Fruit fly (Drosophila melanogaster) whole organism, embryonic: ENCODE results near the gene CG5056.

Experiments
- Atf3 ChIP-seq: fragments of 200-800 bp; sonication (Bioruptor generic); optimal IDR thresholded peaks from 3 replicates; lab custom pipeline; 2016; ENCODE audit warnings: missing biosample characterization, missing genetic modification characterization
- B-H1 ChIP-seq: fragments of 200-800 bp; sonication (Bioruptor generic); IDR thresholded peaks from 3 replicates; pipeline ENCODE4 v1.3.6; 2022; ENCODE audit warnings: missing biosample characterization, missing genetic modification characterization
- CG12219 ChIP-seq: fragments of 200-800 bp; sonication (Bioruptor generic); optimal IDR thresholded peaks from 3 replicates; lab custom pipeline; 2018; ENCODE audit warnings: missing biosample characterization, mild to moderate bottlenecking, missing genetic modification characterization
- CG13296 ChIP-seq: fragments of 200-800 bp; sonication (Bioruptor generic); optimal IDR thresholded peaks from 3 replicates; lab custom pipeline; 2018; ENCODE audit warnings: missing biosample characterization, mild to moderate bottlenecking, missing genetic modification characterization
- CG1529 ChIP-seq: fragments of 200-800 bp; sonication (Bioruptor generic); optimal IDR thresholded peaks from 3 replicates; lab custom pipeline; 2018; ENCODE audit warnings: missing biosample characterization, missing genetic modification characterization
- CG15514 ChIP-seq: fragments of 200-800 bp; sonication (Bioruptor generic); optimal IDR thresholded peaks from 3 replicates; lab custom pipeline; 2017; ENCODE audit warnings: missing biosample characterization, missing genetic modification characterization, mild to moderate bottlenecking, moderate library complexity, missing genetic modification reagents
- CG17568 ChIP-seq: fragments of 200-800 bp; sonication (Bioruptor generic); optimal IDR thresholded peaks from 2 replicates; lab custom pipeline; 2018; ENCODE audit warnings: missing biosample characterization, mild to moderate bottlenecking, missing genetic modification characterization, moderate library complexity
- CG17829 ChIP-seq: fragments of 200-800 bp; optimal IDR thresholded peaks from 2 replicates; lab custom pipeline; 2019; ENCODE audit warnings: missing biosample characterization, mild to moderate bottlenecking, missing genetic modification characterization, moderate library complexity
- CG18599 ChIP-seq: fragments of 200-800 bp; sonication (Bioruptor generic); optimal IDR thresholded peaks from 3 replicates; lab custom pipeline; 2017; ENCODE audit warnings: missing biosample characterization, missing genetic modification characterization, mild to moderate bottlenecking, moderate library complexity, missing genetic modification reagents
- CG34376 ChIP-seq: fragments of 200-800 bp; sonication (Bioruptor generic); optimal IDR thresholded peaks from 2 replicates; lab custom pipeline; 2018; ENCODE audit warnings: missing biosample characterization, mild to moderate bottlenecking, missing genetic modification characterization
- CG34422 ChIP-seq: fragments of 200-800 bp; sonication (Bioruptor generic); IDR thresholded peaks from 3 replicates; pipeline ENCODE4 v1.3.6; 2022; ENCODE audit warnings: missing biosample characterization, missing genetic modification characterization
- CG3995 ChIP-seq: fragments of 200-800 bp; sonication (Bioruptor generic); optimal IDR thresholded peaks from 3 replicates; lab custom pipeline; 2016; ENCODE audit warnings: missing biosample characterization, missing genetic modification characterization
- CG43689 ChIP-seq: fragments of 200-800 bp; sonication (Bioruptor generic); IDR thresholded peaks from 2 replicates; pipeline ENCODE4 v1.3.6; 2022; ENCODE audit warnings: missing biosample characterization, missing genetic modification characterization
- CG4424 ChIP-seq: fragments of 200-800 bp; sonication (Bioruptor generic); optimal IDR thresholded peaks from 3 replicates; lab custom pipeline; 2016; ENCODE audit warnings: missing biosample characterization, missing genetic modification characterization
- CG4707 ChIP-seq: fragments of 200-800 bp; sonication (Bioruptor generic); optimal IDR thresholded peaks from 2 replicates; lab custom pipeline; 2018; ENCODE audit warnings: missing biosample characterization, mild to moderate bottlenecking, missing genetic modification characterization, moderate library complexity
- CG4820 ChIP-seq: fragments of 200-800 bp; sonication (Bioruptor generic); optimal IDR thresholded peaks from 3 replicates; lab custom pipeline; 2016; ENCODE audit warnings: missing biosample characterization, missing genetic modification characterization
- CG8281 ChIP-seq: fragments of 200-800 bp; sonication (Bioruptor generic); optimal IDR thresholded peaks from 2 replicates; lab custom pipeline; 2018; ENCODE audit warnings: missing biosample characterization, mild to moderate bottlenecking, missing genetic modification characterization, moderate library complexity
- CG8765 ChIP-seq: fragments of 200-800 bp; sonication (Bioruptor generic); IDR thresholded peaks from 2 replicates; pipeline ENCODE4 v1.3.6; 2022; ENCODE audit warnings: missing biosample characterization, missing genetic modification characterization
- CG9797 ChIP-seq: fragments of 200-800 bp; sonication (Bioruptor generic); optimal IDR thresholded peaks from 3 replicates; lab custom pipeline; 2018; ENCODE audit warnings: missing biosample characterization, mild to moderate bottlenecking, missing genetic modification characterization
- D19B ChIP-seq: fragments of 200-800 bp; sonication (Bioruptor generic); optimal IDR thresholded peaks from 2 replicates; lab custom pipeline; 2017; ENCODE audit warnings: missing biosample characterization, mild to moderate bottlenecking, missing genetic modification characterization
- Fer1 ChIP-seq: fragments of 200-800 bp; sonication (Bioruptor generic); optimal IDR thresholded peaks from 2 replicates; lab custom pipeline; 2017; ENCODE audit warnings: missing biosample characterization, mild to moderate bottlenecking, missing genetic modification characterization
- Hand ChIP-seq: fragments of 200-800 bp; sonication (Bioruptor generic); optimal IDR thresholded peaks from 2 replicates; lab custom pipeline; 2017; ENCODE audit warnings: mild to moderate bottlenecking, missing biosample characterization, missing genetic modification reagents, missing genetic modification characterization
- Lhr ChIP-seq: fragments of 200-800 bp; sonication (Bioruptor generic); optimal IDR thresholded peaks from 3 replicates; lab custom pipeline; 2017; ENCODE audit warnings: mild to moderate bottlenecking, missing biosample characterization, missing genetic modification reagents, missing genetic modification characterization
- Med ChIP-seq: fragments of 200-800 bp; sonication (Bioruptor generic); peaks from one replicate; lab custom pipeline; 2016; ENCODE audit warnings: missing biosample characterization, missing genetic modification characterization, mild to moderate bottlenecking, inconsistent platforms, moderate library complexity
- PHDP ChIP-seq: fragments of 200-800 bp; sonication (Bioruptor generic); optimal IDR thresholded peaks from 3 replicates; lab custom pipeline; 2018; ENCODE audit warnings: missing biosample characterization, mild to moderate bottlenecking, missing genetic modification characterization, moderate library complexity
- Pdp1 ChIP-seq, 2 experiments: fragments of 200-800 bp; sonication (Bioruptor generic); optimal IDR thresholded peaks; 3 replicates each; lab custom pipeline; 2016; ENCODE audit warnings: missing biosample characterization in 2 of 2, missing genetic modification characterization in 2 of 2, mild to moderate bottlenecking in 1 of 2, moderate library complexity in 1 of 2
- Rfx ChIP-seq: fragments of 200-800 bp; sonication (Bioruptor generic); IDR thresholded peaks from 2 replicates; pipeline ENCODE4 v1.3.6; 2022; ENCODE audit warnings: missing biosample characterization, missing genetic modification characterization
- Scr ChIP-seq: fragments of 200-800 bp; sonication (Bioruptor generic); IDR thresholded peaks from 2 replicates; pipeline ENCODE4 v1.3.6; 2022; ENCODE audit warnings: missing biosample characterization, missing genetic modification characterization; ENCODE audit not compliant: partially characterized antibody
- Sin3A ChIP-seq: fragments of >200 bp; optimal IDR thresholded peaks from 2 replicates; lab custom pipeline; 2018
- Spps ChIP-seq: fragments of 200-800 bp; sonication (Bioruptor generic); optimal IDR thresholded peaks from 2 replicates; lab custom pipeline; 2018; ENCODE audit warnings: missing biosample characterization, mild to moderate bottlenecking, missing genetic modification characterization
- Sry-δ ChIP-seq: fragments of 200-800 bp; sonication (Bioruptor generic); optimal IDR thresholded peaks from 2 replicates; lab custom pipeline; 2016; ENCODE audit warnings: missing biosample characterization, missing genetic modification characterization
- Xbp1 ChIP-seq: fragments of 200-800 bp; sonication (Bioruptor generic); optimal IDR thresholded peaks from 3 replicates; lab custom pipeline; 2016; ENCODE audit warnings: missing biosample characterization, mild to moderate bottlenecking, missing genetic modification characterization
- Xrp1 ChIP-seq: fragments of 200-800 bp; sonication (Bioruptor generic); IDR thresholded peaks from 2 replicates; pipeline ENCODE4 v1.3.6; 2022; ENCODE audit warnings: missing biosample characterization, missing genetic modification characterization
- br ChIP-seq: fragments of >200 bp; optimal IDR thresholded peaks from 2 replicates; lab custom pipeline; 2017
- dysf ChIP-seq: fragments of 200-800 bp; sonication (Bioruptor generic); IDR thresholded peaks from 3 replicates; pipeline ENCODE4 v1.3.6; 2022; ENCODE audit warnings: missing biosample characterization, missing genetic modification characterization
- eve ChIP-seq, 2 experiments: fragments of >200 bp; optimal IDR thresholded peaks; 2 replicates each; lab custom pipeline; 2017; ENCODE audit warnings: missing biosample characterization in 2 of 2, missing genetic modification characterization in 2 of 2
- exex ChIP-seq: fragments of 200-800 bp; sonication (Bioruptor generic); optimal IDR thresholded peaks from 4 replicates; lab custom pipeline; 2018; ENCODE audit warnings: missing biosample characterization, mild to moderate bottlenecking, missing genetic modification characterization, moderate library complexity
- gsb-n ChIP-seq: fragments of 200-800 bp; sonication (Bioruptor generic); optimal IDR thresholded peaks from 3 replicates; lab custom pipeline; 2018; ENCODE audit warnings: missing biosample characterization, mild to moderate bottlenecking, missing genetic modification characterization
- insv ChIP-seq, 2 experiments: fragments of 200-800 bp; sonication (Bioruptor generic); optimal IDR thresholded peaks; 3 replicates each; lab custom pipeline; 2016 to 2018; ENCODE audit warnings: missing biosample characterization in 2 of 2, missing genetic modification characterization in 2 of 2
- jumu ChIP-seq: fragments of 200-800 bp; sonication (Bioruptor generic); optimal IDR thresholded peaks from 3 replicates; lab custom pipeline; 2016; ENCODE audit warnings: missing biosample characterization, missing genetic modification characterization
- nerfin-2 ChIP-seq: fragments of 200-800 bp; sonication (Bioruptor generic); IDR thresholded peaks from 2 replicates; pipeline ENCODE4 v1.3.6; 2022; ENCODE audit warnings: missing biosample characterization, missing genetic modification characterization; ENCODE audit not compliant: partially characterized antibody
- onecut ChIP-seq: fragments of 200-800 bp; sonication (Bioruptor generic); IDR thresholded peaks from 2 replicates; pipeline ENCODE4 v1.3.6; 2022; ENCODE audit warnings: missing biosample characterization, missing genetic modification characterization
- pfk ChIP-seq: fragments of 200-800 bp; sonication (Bioruptor generic); optimal IDR thresholded peaks from 2 replicates; lab custom pipeline; 2018; ENCODE audit warnings: missing biosample characterization, mild to moderate bottlenecking, missing genetic modification characterization, moderate library complexity
- pum ChIP-seq: fragments of 200-800 bp; sonication (Bioruptor generic); optimal IDR thresholded peaks from 2 replicates; lab custom pipeline; 2016; ENCODE audit warnings: missing biosample characterization, missing genetic modification characterization
- sens-2 ChIP-seq: fragments of 200-800 bp; sonication (Bioruptor generic); IDR thresholded peaks from 2 replicates; pipeline ENCODE4 v1.3.6; 2022; ENCODE audit warnings: missing biosample characterization, missing genetic modification characterization
- sqz ChIP-seq: fragments of 200-800 bp; sonication (Bioruptor generic); optimal IDR thresholded peaks from 3 replicates; lab custom pipeline; 2018; ENCODE audit warnings: missing biosample characterization, mild to moderate bottlenecking, missing genetic modification characterization
- ssp ChIP-seq: fragments of 200-800 bp; sonication (Bioruptor generic); IDR thresholded peaks from 2 replicates; pipeline ENCODE4 v1.3.6; 2022; ENCODE audit warnings: missing biosample characterization, missing genetic modification characterization
- stwl ChIP-seq: fragments of 200-800 bp; sonication (Bioruptor generic); optimal IDR thresholded peaks from 3 replicates; lab custom pipeline; 2018; ENCODE audit warnings: missing biosample characterization, mild to moderate bottlenecking, missing genetic modification characterization, moderate library complexity
- tgo ChIP-seq: fragments of 200-800 bp; sonication (Bioruptor generic); IDR thresholded peaks from 3 replicates; pipeline ENCODE4 v1.3.6; 2022; ENCODE audit warnings: missing biosample characterization, missing genetic modification characterization

CG5056 gene

DNA sequence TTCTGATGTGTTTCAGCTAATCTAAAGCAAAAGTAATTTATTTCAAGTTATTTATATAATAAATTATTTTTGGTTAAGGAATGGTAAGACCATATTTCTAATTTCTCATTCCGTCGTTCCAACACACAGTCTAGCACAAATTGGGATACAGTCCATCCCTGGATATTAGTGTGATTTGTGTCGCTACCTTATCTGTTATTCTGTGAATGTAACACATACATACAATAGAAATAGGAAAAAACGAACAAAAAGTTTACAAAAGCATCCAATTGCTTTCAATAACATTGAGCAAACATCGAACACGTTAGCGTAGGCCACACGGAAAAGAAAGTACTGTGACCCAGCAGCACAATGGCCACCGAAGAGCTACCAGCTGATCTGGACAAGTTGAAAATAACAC lies at the start of gene CG5056 (continued):
- TF ChIP-seq CG4424 (GFP tag; lab: Kevin White, UChicago) (peak; percentile 3), Xbp1 (GFP tag; lab: Kevin White, UChicago) (peak; percentile 28), CG43689 (GFP tag; lab: Robert Waterston, UW) (no peak), ssp (GFP tag; lab: Robert Waterston, UW) (peak; percentile 39; the same call in 1 of the 2 replicates), CG8281 (no peak), Xrp1 (peak; percentile 17; the same call in 1 of the 2 replicates), CG3995 (GFP tag; lab: Kevin White, UChicago) (peak; percentile 7), Rfx (GFP tag; lab: Robert Waterston, UW) (no peak), Lhr (GFP tag; lab: Kevin White, UChicago) (peak; percentile 54), CG9797 (peak; percentile 63), CG17829 (peak; percentile 47), stwl (tag; lab: Kevin White, UChicago) (peak; percentile 59), CG4820 (GFP tag; lab: Kevin White, UChicago) (no peak), jumu (GFP tag; lab: Kevin White, UChicago) (no peak), PHDP (tag; lab: Kevin White, UChicago) (peak; percentile 18), Fer1 (no peak), tgo (no peak), CG13296 (GFP tag; lab: Kevin White, UChicago) (no peak), br (lab: Kevin White, UChicago) (no peak), CG15514 (GFP tag; lab: Kevin White, UChicago) (peak; percentile 31), dysf (no peak), pfk (peak; percentile 95), CG1529 (GFP tag; lab: Kevin White, UChicago) (no peak), Sry-δ (GFP tag; lab: Kevin White, UChicago) (peak; percentile 26), gsb-n (tag; lab: Kevin White, UChicago) (no peak), sqz (no peak), CG34376 (GFP tag; lab: Kevin White, UChicago) (no peak), insv (GFP tag; optimal IDR thresholded peaks at IDR 0.05; lab: Kevin White, UChicago) (no peak)
- TF ChIP-seq, all 482 proteins: peak for 90

DNA sequence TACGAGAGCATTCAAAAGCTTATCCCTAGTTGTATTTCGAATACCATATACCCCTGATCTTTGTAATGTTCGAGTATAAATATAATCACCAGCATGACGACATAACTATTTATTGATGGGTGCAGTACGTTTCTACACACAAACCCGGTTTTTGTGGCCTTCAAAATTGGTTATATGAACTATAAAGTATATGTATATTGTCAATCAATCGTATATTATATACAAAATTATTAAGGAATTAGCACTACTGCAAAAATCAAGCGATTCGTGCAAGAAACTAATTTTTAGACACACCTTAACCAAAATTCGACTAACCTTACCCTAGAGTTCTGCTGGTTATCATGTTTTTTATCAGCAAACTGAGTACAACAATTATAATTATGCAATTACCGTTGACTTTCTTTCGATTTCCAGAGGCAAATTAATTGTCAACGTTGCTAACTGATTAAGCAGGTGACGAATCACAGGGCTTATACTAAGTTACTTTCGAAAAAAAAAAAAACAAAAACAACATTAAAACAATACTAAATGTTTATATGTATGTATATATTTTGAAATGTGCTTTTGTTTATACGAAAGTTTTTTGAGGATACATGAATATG lies 46.2 kb upstream of the CG5056 start:
- no peak for TF ChIP-seq sens-2 (GFP tag; lab: Robert Waterston, UW)
- peak in 1 of 2 experiments; percentile 28 for TF ChIP-seq eve (GFP tag; optimal IDR thresholded peaks at IDR 0.05; lab: Kevin White, UChicago)
- no peak for TF ChIP-seq CG34422 (GFP tag; lab: Robert Waterston, UW)
- TF ChIP-seq onecut (GFP tag; lab: Robert Waterston, UW): no peak
- TF ChIP-seq Sin3A: no peak
- TF ChIP-seq pum (GFP tag; lab: Kevin White, UChicago): no peak
- no peak for TF ChIP-seq CG18599 (GFP tag; lab: Kevin White, UChicago)
- TF ChIP-seq CG4707: no peak
- peak in 1 of 2 experiments; percentile 75 for TF ChIP-seq Pdp1 (GFP tag; optimal IDR thresholded peaks at IDR 0.05; lab: Kevin White, UChicago)
- TF ChIP-seq CG17829: no peak
- TF ChIP-seq D19B (GFP tag; lab: Kevin White, UChicago): peak; percentile 66
- TF ChIP-seq nerfin-2 (GFP tag; lab: Robert Waterston, UW): no peak
- TF ChIP-seq Spps (tag; lab: Kevin White, UChicago): no peak
- TF ChIP-seq CG12219 (GFP tag; lab: Kevin White, UChicago): no peak
- TF ChIP-seq CG17568 (GFP tag; lab: Kevin White, UChicago): no peak
- no peak for TF ChIP-seq Atf3
- TF ChIP-seq Scr (GFP tag; lab: Robert Waterston, UW): no peak
- TF ChIP-seq Hand (GFP tag; lab: Kevin White, UChicago): no peak
- no peak for TF ChIP-seq CG8765 (GFP tag; lab: Robert Waterston, UW)
- peak; percentile 10 for TF ChIP-seq Med (GFP tag; lab: Kevin White, UChicago)
- peak; percentile 77 for TF ChIP-seq exex (tag; lab: Kevin White, UChicago)
- no peak for TF ChIP-seq B-H1 (GFP tag; lab: Robert Waterston, UW)
